Fruit fly (Drosophila melanogaster) whole organism: Measurements from ENCODE around the gene CG7156.

Experiments
- CG8478 ChIP-seq: fragments of >200 bp; optimal IDR thresholded peaks from 2 replicates; lab custom pipeline; 2018; ENCODE audit warnings: inconsistent platforms
- Dll ChIP-seq: fragments of >200 bp; optimal IDR thresholded peaks from 2 replicates; lab custom pipeline; 2017
- EcR ChIP-seq, 2 experiments: fragments of >200 bp; optimal IDR thresholded peaks; 2 replicates each; lab custom pipeline; 2017; ENCODE audit warnings: missing biosample characterization in 2 of 2, missing genetic modification characterization in 2 of 2, missing genetic modification reagents in 2 of 2
- pan ChIP-seq: fragments of >200 bp; optimal IDR thresholded peaks from 2 replicates; lab custom pipeline; 2017
- psq ChIP-seq: fragments of >200 bp; optimal IDR thresholded peaks from 2 replicates; lab custom pipeline; 2017
- usp ChIP-seq: fragments of >200 bp; optimal IDR thresholded peaks from 2 replicates; lab custom pipeline; 2017; ENCODE audit warnings: missing biosample characterization, missing genetic modification characterization, mixed read lengths

Gene CG7156

DNA sequence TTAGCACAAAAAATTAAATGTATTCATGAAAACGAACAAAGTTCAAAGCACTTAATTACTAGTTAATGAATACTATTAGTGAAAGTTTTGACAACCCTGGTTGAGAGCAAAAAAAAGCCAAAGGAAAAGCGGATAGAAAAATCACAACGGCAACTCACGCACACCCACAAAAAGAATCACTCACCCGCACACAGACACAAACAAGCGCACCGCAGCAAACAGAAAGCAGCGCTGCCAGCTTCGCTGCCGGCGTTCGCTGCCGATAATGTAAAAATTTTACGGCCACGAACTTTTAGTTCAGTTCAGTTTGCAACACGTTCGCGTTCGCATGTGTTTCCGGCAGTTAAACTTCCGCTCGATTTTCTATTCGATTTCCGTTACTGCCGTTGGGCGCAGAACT, 25.5 kb upstream of the CG7156 start, which contains the start of gene CG18599:
Gene CG18599 (plus strand): TSS at position 301 of the 400 bp plus-strand sequence.
- no peak for TF ChIP-seq Dll (lab: Kevin White, UChicago)
- no peak for TF ChIP-seq CG8478 (lab: Kevin White, UChicago)
- no peak for TF ChIP-seq usp
- no peak for TF ChIP-seq psq (lab: Kevin White, UChicago)
- TF ChIP-seq EcR (GFP tag; optimal IDR thresholded peaks at IDR 0.05; lab: Kevin White, UChicago), result no peak
- TF ChIP-seq pan (lab: Kevin White, UChicago), result no peak

DNA sequence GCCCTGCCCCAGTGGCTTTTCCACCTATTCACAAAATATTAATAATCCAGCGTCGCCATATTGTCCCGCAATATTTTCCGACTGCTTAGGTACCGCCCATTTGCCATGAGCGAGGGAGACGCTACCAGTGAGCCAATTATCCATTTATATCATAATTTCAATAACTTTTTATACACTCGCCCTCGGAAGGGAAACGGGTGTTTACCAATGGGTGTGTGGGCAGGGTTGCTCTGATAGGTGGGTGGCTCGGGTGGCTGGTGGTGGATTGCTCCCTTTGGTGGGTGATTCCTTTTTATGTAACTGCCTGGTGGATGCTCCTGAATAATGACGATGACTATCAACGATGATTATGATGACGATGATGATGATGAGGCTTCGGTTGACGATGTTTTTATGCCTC, 24.7 kb upstream of the CG7156 start:
- TF ChIP-seq psq (lab: Kevin White, UChicago), result no peak

- TF ChIP-seq pan (lab: Kevin White, UChicago) (no peak), EcR (GFP tag; optimal IDR thresholded peaks at IDR 0.05; lab: Kevin White, UChicago) (no peak), psq (lab: Kevin White, UChicago) (no peak), Dll (lab: Kevin White, UChicago) (no peak), CG8478 (lab: Kevin White, UChicago) (no peak), usp (no peak)
Measured at dm6 chr3R:18265275-18265674, 23.3 kb upstream of the CG7156 start.

- TF ChIP-seq pan (lab: Kevin White, UChicago) (no peak), usp (no peak), psq (lab: Kevin White, UChicago) (no peak), EcR (GFP tag; optimal IDR thresholded peaks at IDR 0.05; lab: Kevin White, UChicago) (no peak), Dll (lab: Kevin White, UChicago) (no peak), CG8478 (lab: Kevin White, UChicago) (no peak)
Measured at dm6 chr3R:18261602-18262001, 19.6 kb upstream of the CG7156 start.

DNA sequence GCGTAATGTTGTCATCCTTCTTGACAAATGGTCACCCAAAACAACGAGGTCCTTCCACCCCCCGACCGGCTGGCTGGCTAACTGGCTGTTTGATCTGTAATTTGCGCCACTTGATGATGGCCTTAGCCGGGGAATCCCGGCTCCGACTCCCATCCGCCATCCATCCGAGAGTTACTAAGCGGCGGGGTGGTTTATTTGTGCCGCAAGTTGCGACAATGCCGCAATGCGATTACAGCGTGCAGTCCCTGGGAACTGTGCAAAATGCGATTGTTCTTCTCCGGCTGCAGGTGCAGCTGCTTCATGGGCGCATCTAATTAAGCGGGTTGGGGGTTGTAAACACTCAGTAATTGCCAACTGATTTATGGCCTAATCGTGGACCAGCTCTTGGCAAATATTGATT, 18.1 kb upstream of the CG7156 start:
- TF ChIP-seq usp (no peak), Dll (lab: Kevin White, UChicago) (no peak)

DNA sequence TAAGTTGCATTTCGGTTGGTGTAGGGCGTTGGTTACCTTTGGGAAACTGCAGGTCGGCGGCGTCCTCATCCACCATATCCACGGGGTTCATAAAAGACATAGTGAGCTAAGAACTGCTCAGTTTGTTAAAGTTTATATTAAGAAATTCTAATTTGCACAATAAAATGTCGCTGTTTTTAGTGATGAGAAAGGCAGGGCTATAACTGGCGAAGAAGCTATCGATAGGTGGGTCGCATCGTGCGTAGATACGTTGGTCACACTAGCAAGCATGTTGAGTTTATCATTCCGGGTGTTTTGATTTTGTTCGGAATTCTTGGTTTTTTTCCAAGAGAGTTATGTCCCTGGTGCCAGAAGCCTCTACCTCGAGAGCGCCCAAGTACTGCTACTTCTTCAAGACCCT, 13.3 kb upstream of the CG7156 start, which contains the start of the genes Ada2a, Polr2D, Tgs1 and moi:
Gene Ada2a (minus strand): TSS at position 207 of the 400 bp plus-strand sequence.
Gene Polr2D (minus strand): TSS at position 207 of the 400 bp plus-strand sequence.
Gene Tgs1 (plus strand): TSS at position 250 of the 400 bp plus-strand sequence.
Gene moi (plus strand): TSS at position 250 of the 400 bp plus-strand sequence.
- TF ChIP-seq EcR (GFP tag; optimal IDR thresholded peaks at IDR 0.05; lab: Kevin White, UChicago) (no peak), psq (lab: Kevin White, UChicago) (no peak), usp (no peak), pan (lab: Kevin White, UChicago) (no peak), Dll (lab: Kevin White, UChicago) (no peak), CG8478 (lab: Kevin White, UChicago) (no peak)

DNA sequence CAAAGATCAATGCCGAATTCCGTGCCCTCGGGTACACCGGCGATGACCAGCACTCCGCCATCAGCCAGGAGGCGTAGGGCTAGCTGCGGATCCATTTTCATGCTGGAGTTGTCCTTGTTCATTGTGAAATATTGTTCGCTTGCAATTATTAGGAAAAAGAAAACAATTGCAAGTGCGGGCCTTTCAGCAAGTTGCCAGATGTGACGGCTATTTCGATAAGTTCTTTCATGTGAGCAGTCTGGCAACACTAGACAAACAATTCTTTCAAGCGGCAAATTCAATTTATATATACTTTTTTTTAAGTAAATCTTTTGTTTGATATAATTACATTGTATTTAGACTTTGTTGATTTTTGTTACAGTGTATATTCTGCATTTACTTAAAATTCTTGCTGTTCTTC, 10.6 kb upstream of the CG7156 start, which contains the start of gene CG12320:
Gene CG12320 (minus strand): TSS at position 157 of the 400 bp plus-strand sequence.
- TF ChIP-seq psq (lab: Kevin White, UChicago), result no peak
- no peak for TF ChIP-seq EcR (GFP tag; optimal IDR thresholded peaks at IDR 0.05; lab: Kevin White, UChicago)
- no peak for TF ChIP-seq usp
- TF ChIP-seq Dll (lab: Kevin White, UChicago), result no peak

dm6 chr3R:18251876-18252275, 9.9 kb upstream of the CG7156 start:
- TF ChIP-seq pan (lab: Kevin White, UChicago) (no peak), Dll (lab: Kevin White, UChicago) (no peak), EcR (GFP tag; optimal IDR thresholded peaks at IDR 0.05; lab: Kevin White, UChicago) (no peak), usp (no peak), psq (lab: Kevin White, UChicago) (no peak), CG8478 (lab: Kevin White, UChicago) (no peak)

DNA sequence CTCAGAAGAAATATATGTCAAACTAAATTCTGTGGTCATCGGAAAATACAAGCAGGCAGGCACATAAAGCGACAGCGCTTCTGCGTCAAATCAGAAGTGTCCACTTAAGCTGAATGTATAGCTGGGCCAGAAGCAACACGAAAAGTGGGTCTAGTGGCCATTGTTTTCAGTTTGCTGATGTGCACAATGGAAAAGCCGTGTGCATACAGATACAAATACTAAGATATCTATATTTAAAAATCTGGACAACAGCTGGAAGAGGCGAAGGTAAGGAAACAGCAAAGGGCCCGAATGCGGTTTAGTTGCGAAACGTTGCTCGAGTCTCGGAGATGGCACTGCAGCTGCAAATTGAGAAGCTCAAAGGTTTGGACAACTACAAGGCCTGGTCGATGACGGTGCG, 8.9 kb upstream of the CG7156 start, which contains the start of gene CG18598:
Gene CG18598 (plus strand): TSS at position 301 of the 400 bp plus-strand sequence.
- TF ChIP-seq usp (no peak), CG8478 (lab: Kevin White, UChicago) (no peak), psq (lab: Kevin White, UChicago) (no peak), Dll (lab: Kevin White, UChicago) (no peak), pan (lab: Kevin White, UChicago) (no peak), EcR (GFP tag; optimal IDR thresholded peaks at IDR 0.05; lab: Kevin White, UChicago) (no peak)

DNA sequence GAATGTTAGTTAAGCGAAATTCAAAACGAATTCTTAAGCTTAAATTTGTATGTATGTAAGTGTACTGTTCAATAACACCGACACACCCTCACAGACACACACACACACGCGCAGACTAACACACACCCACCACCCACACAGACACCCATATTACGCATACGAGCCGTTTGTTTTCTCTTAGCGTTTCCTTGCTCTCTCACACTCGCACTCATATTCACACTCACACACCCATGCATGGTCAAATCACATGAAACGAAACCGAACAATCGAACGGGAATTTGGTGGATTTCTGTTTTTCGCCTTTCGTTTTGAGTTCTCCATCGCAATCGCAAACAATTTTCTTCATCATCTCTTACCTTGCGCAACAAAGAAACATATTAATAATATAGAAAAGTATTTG, 7.3 kb upstream of the CG7156 start:
- TF ChIP-seq CG8478 (lab: Kevin White, UChicago), result no peak
- TF ChIP-seq usp, result no peak
- TF ChIP-seq pan (lab: Kevin White, UChicago), result no peak
- no peak for TF ChIP-seq psq (lab: Kevin White, UChicago)
- TF ChIP-seq Dll (lab: Kevin White, UChicago), result no peak
- no peak for TF ChIP-seq EcR (GFP tag; optimal IDR thresholded peaks at IDR 0.05; lab: Kevin White, UChicago)

- no peak for TF ChIP-seq psq (lab: Kevin White, UChicago)
- TF ChIP-seq EcR (GFP tag; optimal IDR thresholded peaks at IDR 0.05; lab: Kevin White, UChicago), result no peak
- no peak for TF ChIP-seq CG8478 (lab: Kevin White, UChicago)
- no peak for TF ChIP-seq Dll (lab: Kevin White, UChicago)
- TF ChIP-seq pan (lab: Kevin White, UChicago), result no peak
- TF ChIP-seq usp, result no peak
Measured at dm6 chr3R:18246041-18246440, 4.1 kb upstream of the CG7156 start.

DNA sequence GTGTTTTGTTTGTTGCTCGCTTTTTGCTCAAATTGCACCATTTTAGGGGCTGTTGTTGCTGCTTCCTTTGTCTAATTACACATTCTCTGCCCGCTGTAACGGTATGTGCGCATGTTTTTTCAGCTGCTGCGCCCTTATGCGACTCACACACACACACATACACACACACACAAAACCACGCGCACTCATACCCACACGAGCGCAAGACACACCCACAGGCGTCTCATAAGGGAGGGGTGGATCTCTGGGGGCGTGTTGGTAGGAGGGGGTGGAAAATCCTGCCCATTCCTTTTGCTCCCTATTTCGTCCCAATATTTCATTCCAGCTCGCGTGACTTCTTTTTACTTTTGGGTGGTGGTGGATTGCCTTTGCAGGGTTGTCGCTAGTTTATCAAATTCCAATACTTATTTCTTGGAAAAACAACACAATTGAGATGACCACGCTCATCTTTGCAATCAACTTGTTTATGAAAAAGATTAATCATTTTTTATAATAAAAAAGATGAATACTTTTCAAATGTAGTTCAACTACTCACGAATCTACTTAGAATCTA, 3.2 kb upstream of the CG7156 start:
- TF ChIP-seq pan (lab: Kevin White, UChicago), result no peak
- no peak for TF ChIP-seq Dll (lab: Kevin White, UChicago)
- TF ChIP-seq usp, result no peak
- no peak for TF ChIP-seq EcR (GFP tag; optimal IDR thresholded peaks at IDR 0.05; lab: Kevin White, UChicago)
- no peak for TF ChIP-seq psq (lab: Kevin White, UChicago)
- TF ChIP-seq CG8478 (lab: Kevin White, UChicago), result no peak
